Fruit fly (Drosophila melanogaster): ENCODE data around the gene CG17855.

- TF ChIP-seq usp (GFP tag; optimal IDR thresholded peaks at IDR 0.05) = no peak
- no peak for TF ChIP-seq Dll (optimal IDR thresholded peaks at IDR 0.05)
- no peak for TF ChIP-seq pan (optimal IDR thresholded peaks at IDR 0.05)
Measured at dm6 chr2L:9522766-9523174, 17.6 kb upstream of the CG17855 start.
